Worm (Caenorhabditis elegans): Measurements from ENCODE around the gene C35D10.10.

DNA sequence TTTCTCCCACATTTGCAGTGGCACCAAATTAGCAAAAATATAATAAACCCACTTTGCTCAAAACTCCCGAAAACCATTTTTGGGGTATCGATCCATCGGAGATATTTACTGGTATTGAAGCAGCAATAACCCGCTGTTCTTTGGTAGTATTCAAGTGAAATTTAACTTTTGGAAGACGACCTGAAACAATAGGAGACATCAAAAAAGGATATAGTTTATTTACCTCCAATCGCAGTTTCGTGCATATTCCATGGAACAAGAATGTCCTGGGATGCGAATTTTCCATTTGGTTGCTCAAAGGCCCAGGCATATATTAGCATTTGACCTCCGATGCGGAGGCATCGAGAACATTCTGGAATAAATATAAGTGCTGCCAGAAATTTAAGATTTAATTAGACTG, 11.8 kb upstream of the C35D10.10 start:
- TF ChIP-seq ama-1 (optimal IDR thresholded peaks at IDR 0.05) (no peak), B0310.2 (tag; optimal IDR thresholded peaks at IDR 0.05) (no peak), hmbx-1 (tag; optimal IDR thresholded peaks at IDR 0.05) (no peak), scrt-1 (GFP tag; IDR thresholded peaks at IDR 0.05) (no peak), ceh-13 (GFP tag; optimal IDR thresholded peaks at IDR 0.05) (no peak), ets-7 (tag; optimal IDR thresholded peaks at IDR 0.05) (no peak), sea-1 (GFP tag; conservative IDR thresholded peaks at IDR 0.05) (no peak), F13C5.2 (tag; optimal IDR thresholded peaks at IDR 0.05) (no peak), flt-1 (GFP tag; IDR thresholded peaks at IDR 0.05) (no peak), hnd-1 (tag; optimal IDR thresholded peaks at IDR 0.05) (no peak), aly-1 (tag; optimal IDR thresholded peaks at IDR 0.05) (no peak), ceh-36 (tag; optimal IDR thresholded peaks at IDR 0.05) (no peak), tbx-37 (GFP tag; conservative IDR thresholded peaks at IDR 0.05) (no peak), pes-1 (GFP tag; IDR thresholded peaks at IDR 0.05) (no peak)

Data from whole organism, early embryonic.